Worm (Caenorhabditis elegans) whole organism, L1 larva: ENCODE measurements around the gene Y54E2A.7.
"Not testable (repeated sequence)": the region's sequence is repeated elsewhere in the genome, so short reads cannot be mapped to it uniquely, and the experiment has no call there.

Source experiments
- C34B4.2 ChIP-seq: sonication (generic microtip); optimal IDR thresholded peaks from 2 replicates; lab custom pipeline; 2017; ENCODE audit warnings: mild to moderate bottlenecking, missing genetic modification characterization, missing compliant biosample characterization
- F16B12.6 ChIP-seq: fragments of 150-350 bp; optimal IDR thresholded peaks from 2 replicates; lab custom pipeline; 2014; ENCODE audit warnings: missing biosample characterization, missing genetic modification characterization
- aha-1 ChIP-seq: fragments of 150-350 bp; optimal IDR thresholded peaks from 2 replicates; lab custom pipeline; 2014; ENCODE audit warnings: missing biosample characterization, missing genetic modification characterization
- aly-2 ChIP-seq: fragments of 150-350 bp; optimal IDR thresholded peaks from 2 replicates; lab custom pipeline; 2014; ENCODE audit warnings: missing biosample characterization, missing genetic modification characterization
- dpl-1 ChIP-seq, 3 experiments: fragments of 150-350 bp in 2 of 3; sonication (generic microtip) in 1 of 3; optimal IDR thresholded peaks; 2 replicates each; lab custom pipeline; 2014 to 2017; ENCODE audit warnings: missing biosample characterization in 3 of 3, missing genetic modification characterization in 3 of 3, missing genetic modification reagents in 3 of 3
- dsc-1 ChIP-seq: sonication (generic microtip); optimal IDR thresholded peaks from 2 replicates; lab custom pipeline; 2016; ENCODE audit warnings: mild to moderate bottlenecking, missing genetic modification characterization, missing compliant biosample characterization
- efl-1 ChIP-seq, 4 experiments: fragments of 150-350 bp; optimal IDR thresholded peaks in 3 of 4; peaks in 1 of 4; 1 replicate in 1 of 4; 2 replicates in 3 of 4; lab custom pipeline; 2014; ENCODE audit warnings: missing biosample characterization in 2 of 4, missing genetic modification characterization in 2 of 4, missing genetic modification reagents in 2 of 4
- egl-13 ChIP-seq: sonication (generic microtip); optimal IDR thresholded peaks from 2 replicates; lab custom pipeline; 2016; ENCODE audit warnings: missing genotype, missing genetic modification reagents, missing genetic modification characterization, missing compliant biosample characterization
- egl-27 ChIP-seq, 2 experiments: fragments of 150-350 bp in 1 of 2; sonication (generic microtip); optimal IDR thresholded peaks; 3 replicates each; lab custom pipeline; 2017 to 2018; ENCODE audit warnings: missing biosample characterization in 2 of 2, missing genetic modification characterization in 2 of 2, missing genetic modification reagents in 2 of 2
- ets-5 ChIP-seq: fragments of 200-800 bp; sonication (Bioruptor generic); IDR thresholded peaks from 2 replicates; pipeline ENCODE4 v1.3.6; 2022; ENCODE audit warnings: missing genetic modification characterization, missing compliant biosample characterization
- fkh-8 ChIP-seq: sonication (generic microtip); optimal IDR thresholded peaks from 2 replicates; lab custom pipeline; 2016; ENCODE audit warnings: mild to moderate bottlenecking, missing genetic modification characterization, missing compliant biosample characterization
- grh-1 ChIP-seq: fragments of 200-800 bp; sonication (Bioruptor generic); IDR thresholded peaks from 2 replicates; pipeline ENCODE4 v1.3.6; 2022; ENCODE audit warnings: missing genetic modification reagents, missing genetic modification characterization, missing compliant biosample characterization
- hlh-17 ChIP-seq: fragments of 200-800 bp; sonication (Bioruptor generic); optimal IDR thresholded peaks from 2 replicates; lab custom pipeline; 2018; ENCODE audit warnings: missing genetic modification characterization, mild to moderate bottlenecking, missing compliant biosample characterization, moderate library complexity, borderline replicate concordance
- hlh-4 ChIP-seq: sonication (generic microtip); optimal IDR thresholded peaks from 2 replicates; lab custom pipeline; 2016; ENCODE audit warnings: mild to moderate bottlenecking, missing genetic modification characterization, missing compliant biosample characterization
- hpl-2 ChIP-seq: fragments of 150-350 bp; optimal IDR thresholded peaks from 2 replicates; lab custom pipeline; 2014; ENCODE audit warnings: missing biosample characterization, missing genetic modification reagents, missing genetic modification characterization
- irx-1 ChIP-seq: sonication (generic microtip); optimal IDR thresholded peaks from 2 replicates; lab custom pipeline; 2016; ENCODE audit warnings: missing genetic modification characterization, missing compliant biosample characterization
- isw-1 ChIP-seq: fragments of 200-800 bp; sonication (Bioruptor generic); IDR thresholded peaks from 2 replicates; pipeline ENCODE4 v1.3.6; 2022; ENCODE audit warnings: missing genetic modification characterization, missing compliant biosample characterization
- lin-35 ChIP-seq, 2 experiments: fragments of 150-350 bp; optimal IDR thresholded peaks; 2 replicates each; lab custom pipeline; 2014; ENCODE audit warnings: missing biosample characterization in 2 of 2, missing genetic modification characterization in 2 of 2, missing genetic modification reagents in 2 of 2
- mab-9 ChIP-seq: fragments of 200-800 bp; sonication (Bioruptor generic); IDR thresholded peaks from 2 replicates; pipeline ENCODE4 v1.3.6; 2022; ENCODE audit warnings: missing genetic modification reagents, missing genetic modification characterization, missing compliant biosample characterization
- mdl-1 ChIP-seq, 2 experiments: fragments of 150-350 bp; optimal IDR thresholded peaks; 2 replicates each; lab custom pipeline; 2014 to 2017; ENCODE audit warnings: missing biosample characterization in 2 of 2, missing genetic modification characterization in 2 of 2, inconsistent platforms in 1 of 2
- mef-2 ChIP-seq: fragments of 150-350 bp; optimal IDR thresholded peaks from 2 replicates; lab custom pipeline; 2014; ENCODE audit warnings: missing biosample characterization, missing genetic modification characterization
- nhr-19 ChIP-seq: fragments of 200-800 bp; sonication (Bioruptor generic); conservative IDR thresholded peaks from 2 replicates; pipeline ENCODE4 v1.3.6; 2022; ENCODE audit warnings: missing genetic modification characterization, missing compliant biosample characterization
- nhr-20 ChIP-seq: sonication (generic microtip); optimal IDR thresholded peaks from 2 replicates; lab custom pipeline; 2016; ENCODE audit warnings: mild to moderate bottlenecking, missing genetic modification characterization, missing compliant biosample characterization
- nhr-28 ChIP-seq: fragments of 150-350 bp; optimal IDR thresholded peaks from 2 replicates; lab custom pipeline; 2014; ENCODE audit warnings: missing biosample characterization, missing genetic modification characterization
- nhr-47 ChIP-seq: sonication (generic microtip); optimal IDR thresholded peaks from 2 replicates; lab custom pipeline; 2016; ENCODE audit warnings: mild to moderate bottlenecking, missing genetic modification characterization, moderate library complexity, missing compliant biosample characterization
- nhr-71 ChIP-seq: sonication (generic microtip); optimal IDR thresholded peaks from 2 replicates; lab custom pipeline; 2016; ENCODE audit warnings: mild to moderate bottlenecking, missing genetic modification characterization, moderate library complexity, missing compliant biosample characterization
- nhr-76 ChIP-seq: sonication (generic microtip); optimal IDR thresholded peaks from 2 replicates; lab custom pipeline; 2017; ENCODE audit warnings: missing biosample characterization, missing genetic modification characterization
- nhr-77 ChIP-seq: fragments of 150-350 bp; optimal IDR thresholded peaks from 2 replicates; lab custom pipeline; 2014; ENCODE audit warnings: missing biosample characterization, missing genetic modification characterization
- nhr-85 ChIP-seq: sonication (generic microtip); peaks from one replicate; lab custom pipeline; 2016; ENCODE audit warnings: missing genetic modification characterization, inconsistent platforms, missing compliant biosample characterization
- nhr-90 ChIP-seq: sonication (generic microtip); optimal IDR thresholded peaks from 2 replicates; lab custom pipeline; 2016; ENCODE audit warnings: mild to moderate bottlenecking, missing genetic modification characterization, missing compliant biosample characterization; ENCODE audit not compliant: poor library complexity
- pag-3 ChIP-seq: sonication (generic microtip); optimal IDR thresholded peaks from 2 replicates; lab custom pipeline; 2017; ENCODE audit warnings: missing genetic modification characterization, mild to moderate bottlenecking, missing compliant biosample characterization, antibody characterized with exemption, borderline replicate concordance; ENCODE audit not compliant: insufficient read depth
- pqm-1 ChIP-seq: sonication (generic microtip); optimal IDR thresholded peaks from 3 replicates; lab custom pipeline; 2017; ENCODE audit warnings: missing biosample characterization, missing genetic modification characterization
- rnt-1 ChIP-seq: sonication (generic microtip); optimal IDR thresholded peaks from 2 replicates; lab custom pipeline; 2016; ENCODE audit warnings: mild to moderate bottlenecking, missing genetic modification characterization, moderate library complexity, missing compliant biosample characterization
- skn-1 ChIP-seq: fragments of 150-350 bp; optimal IDR thresholded peaks from 2 replicates; lab custom pipeline; 2014; ENCODE audit warnings: missing biosample characterization, missing genetic modification characterization
- snpc-4 ChIP-seq: fragments of 150-350 bp; optimal IDR thresholded peaks from 2 replicates; lab custom pipeline; 2014; ENCODE audit warnings: missing biosample characterization, missing genetic modification characterization
- snu-23 ChIP-seq: sonication (generic microtip); optimal IDR thresholded peaks from 2 replicates; lab custom pipeline; 2016; ENCODE audit warnings: missing genetic modification characterization, missing compliant biosample characterization
- sox-4 ChIP-seq: sonication (generic microtip); optimal IDR thresholded peaks from 2 replicates; lab custom pipeline; 2016; ENCODE audit warnings: missing genetic modification characterization, missing compliant biosample characterization
- tbx-2 ChIP-seq: sonication (generic microtip); optimal IDR thresholded peaks from 2 replicates; lab custom pipeline; 2016; ENCODE audit warnings: missing genetic modification characterization, missing compliant biosample characterization
- unc-30 ChIP-seq: sonication (generic microtip); optimal IDR thresholded peaks from 2 replicates; lab custom pipeline; 2017; ENCODE audit warnings: missing biosample characterization, missing genetic modification characterization
- unc-86 ChIP-seq: sonication (generic microtip); optimal IDR thresholded peaks from 2 replicates; lab custom pipeline; 2016; ENCODE audit warnings: missing genetic modification characterization, missing compliant biosample characterization
- zag-1 ChIP-seq: fragments of 150-350 bp; optimal IDR thresholded peaks from 2 replicates; lab custom pipeline; 2014; ENCODE audit warnings: missing biosample characterization, missing genetic modification characterization
- zip-4 ChIP-seq: fragments of 200-800 bp; sonication (Bioruptor generic); optimal IDR thresholded peaks from 2 replicates; lab custom pipeline; 2018; ENCODE audit warnings: mild to moderate bottlenecking, missing genetic modification characterization, moderate library complexity, missing compliant biosample characterization
- ztf-11 ChIP-seq, 2 experiments: sonication (generic microtip); optimal IDR thresholded peaks; 2 replicates each; lab custom pipeline; 2016 to 2017; ENCODE audit warnings: missing genetic modification characterization in 2 of 2, missing biosample characterization in 1 of 2, missing compliant biosample characterization in 1 of 2
- ztf-4 ChIP-seq: fragments of 150-350 bp; optimal IDR thresholded peaks from 2 replicates; lab custom pipeline; 2014; ENCODE audit warnings: missing biosample characterization, missing genetic modification characterization

Y54E2A.7 gene

ce11 chrII:14804259-14804899, 31.6 kb upstream of the Y54E2A.7 start, which contains the start of gene W01D2.3 (continued):
- TF ChIP-seq mab-9: 0 out of 2 replicates have a peak, but pooled peaks have one; percentile 50
- no peak for TF ChIP-seq nhr-76 (tag; lab: Kevin White, UChicago)
- TF ChIP-seq nhr-71 (tag; lab: Kevin White, UChicago): peak; percentile 85
- TF ChIP-seq nhr-85 (tag; lab: Kevin White, UChicago): peak; percentile 88
- TF ChIP-seq irx-1 (tag; lab: Kevin White, UChicago): peak; percentile 74
- peak; percentile 70 for TF ChIP-seq unc-86 (tag; lab: Kevin White, UChicago)
- TF ChIP-seq nhr-28 (tag; lab: Kevin White, UChicago): no peak
- TF ChIP-seq isw-1 (GFP tag; lab: Robert Waterston, UW): peak; percentile 54
- peak; percentile 25 for TF ChIP-seq C34B4.2 (tag; lab: Kevin White, UChicago)
- TF ChIP-seq hlh-4 (tag; lab: Kevin White, UChicago): no peak
- TF ChIP-seq nhr-90 (tag; lab: Kevin White, UChicago): peak; percentile 88
- TF ChIP-seq tbx-2 (tag; lab: Kevin White, UChicago): peak; percentile 74
- TF ChIP-seq fkh-8: no peak
- TF ChIP-seq zag-1 (tag; lab: Kevin White, UChicago): no peak
- TF ChIP-seq unc-30 (tag; lab: Kevin White, UChicago): no peak
- TF ChIP-seq nhr-77 (tag; lab: Kevin White, UChicago): peak; percentile 55
- TF ChIP-seq sox-4 (tag; lab: Kevin White, UChicago): peak; percentile 24
- peak; percentile 92 for TF ChIP-seq nhr-47
- TF ChIP-seq rnt-1 (tag; lab: Kevin White, UChicago): peak; percentile 71
- no peak for TF ChIP-seq hpl-2 (GFP tag; lab: Kevin White, UChicago)
- TF ChIP-seq aha-1 (tag; lab: Kevin White, UChicago): no peak
- TF ChIP-seq grh-1: peak; percentile 65
- TF ChIP-seq nhr-20 (tag; lab: Kevin White, UChicago): peak; percentile 79
- TF ChIP-seq skn-1 (tag; lab: Kevin White, UChicago): peak; percentile 61
- peak; percentile 25 to 65 for TF ChIP-seq efl-1 (optimal IDR thresholded peaks at IDR 0.05; lab: Kevin White, UChicago)
- TF ChIP-seq efl-1 (GFP tag; optimal IDR thresholded peaks at IDR 0.05 in 1 of 2; lab: Kevin White, UChicago): peak; percentile 41 to 97
- TF ChIP-seq pag-3: no peak
- TF ChIP-seq dpl-1 (GFP tag; optimal IDR thresholded peaks at IDR 0.05; lab: Kevin White, UChicago): peak; percentile 42 to 56 (median 54)
- TF ChIP-seq hlh-17: no peak
- peak; percentile 86 for TF ChIP-seq dsc-1
- no peak for TF ChIP-seq ets-5 (GFP tag; lab: Robert Waterston, UW)
- peak; percentile 21 to 80 for TF ChIP-seq ztf-11 (tag; optimal IDR thresholded peaks at IDR 0.05; lab: Kevin White, UChicago)
- peak in 1 of 2 experiments; percentile 55 for TF ChIP-seq mdl-1 (tag; optimal IDR thresholded peaks at IDR 0.05; lab: Kevin White, UChicago)
- peak; percentile 77 for TF ChIP-seq zip-4
- TF ChIP-seq egl-27 (tag; optimal IDR thresholded peaks at IDR 0.05; lab: Kevin White, UChicago): no peak
- TF ChIP-seq mef-2 (tag; lab: Kevin White, UChicago): no peak
- no peak for TF ChIP-seq pqm-1 (tag; lab: Kevin White, UChicago)
- peak; percentile 27 for TF ChIP-seq egl-13 (tag; lab: Kevin White, UChicago)
- TF ChIP-seq snu-23 (GFP tag; lab: Kevin White, UChicago): peak; percentile 81
- peak; percentile 81 for TF ChIP-seq aly-2 (tag; lab: Kevin White, UChicago)
- peak; percentile 51 for TF ChIP-seq ztf-4 (tag; lab: Kevin White, UChicago)
- peak; percentile 28 for TF ChIP-seq F16B12.6 (tag; lab: Kevin White, UChicago)

- peak in 1 of 2 experiments; percentile 18 for TF ChIP-seq lin-35 (GFP tag; optimal IDR thresholded peaks at IDR 0.05; lab: Kevin White, UChicago)
- TF ChIP-seq snu-23 (GFP tag; lab: Kevin White, UChicago): peak; percentile 36
- TF ChIP-seq nhr-85 (tag; lab: Kevin White, UChicago): peak; percentile 13
- peak in 1 of 2 experiments; percentile 0 for TF ChIP-seq efl-1 (optimal IDR thresholded peaks at IDR 0.05; lab: Kevin White, UChicago)
- TF ChIP-seq efl-1 (GFP tag; optimal IDR thresholded peaks at IDR 0.05 in 1 of 2; lab: Kevin White, UChicago): not testable (repeated sequence)
- peak; percentile 32 for TF ChIP-seq nhr-90 (tag; lab: Kevin White, UChicago)
- peak; percentile 23; the same call in 1 of the 2 replicates for TF ChIP-seq nhr-19
- TF ChIP-seq snpc-4: peak; percentile 17
These were observed 29.7 kb upstream of the Y54E2A.7 start for ce11 chrII:14802527-14802926.
